Worm (Caenorhabditis elegans): ENCODE results near the gene acd-3.

Gene acd-3

DNA sequence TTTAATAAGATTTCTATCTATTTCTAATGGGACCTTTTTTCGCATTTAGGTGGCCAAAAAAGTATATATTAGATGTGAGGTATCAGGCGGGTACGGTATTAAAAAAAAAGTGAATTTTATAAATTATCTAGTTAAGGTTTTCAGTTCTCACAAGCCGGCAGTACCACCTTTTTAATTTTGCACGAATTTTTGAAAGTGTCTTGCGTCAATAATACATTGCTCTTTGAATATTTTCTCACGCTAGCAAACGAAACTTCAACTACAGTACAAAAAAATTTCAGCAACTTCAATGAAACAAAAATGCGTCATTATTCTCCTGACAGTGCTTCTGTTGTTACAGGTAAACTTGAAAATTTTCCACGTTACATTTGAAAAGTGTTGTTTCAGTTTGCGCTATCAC, 42.1 kb upstream of the acd-3 start, which contains the start of gene F42D1.4:
F42D1.4 (plus strand) TSS at position 301 of the 400 bp plus-strand sequence.
- TF ChIP-seq arid-1 (GFP tag; conservative IDR thresholded peaks at IDR 0.05) (no peak), zip-11 (GFP tag; IDR thresholded peaks at IDR 0.05) (no peak), daf-12 (tag; optimal IDR thresholded peaks at IDR 0.05) (no peak), lin-29 (GFP tag; IDR thresholded peaks at IDR 0.05) (no peak), lsy-2 (tag; optimal IDR thresholded peaks at IDR 0.05) (no peak), madf-9 (GFP tag; conservative IDR thresholded peaks at IDR 0.05) (no peak), fos-1 (tag; optimal IDR thresholded peaks at IDR 0.05) (no peak), snpc-4 (tag; optimal IDR thresholded peaks at IDR 0.05) (no peak), lin-1 (GFP tag; IDR thresholded peaks at IDR 0.05) (no peak), nhr-10 (tag; optimal IDR thresholded peaks at IDR 0.05) (no peak), R02D3.7 (tag; optimal IDR thresholded peaks at IDR 0.05) (no peak), nhr-41 (GFP tag; IDR thresholded peaks at IDR 0.05) (no peak), ctbp-1 (GFP tag; IDR thresholded peaks at IDR 0.05) (no peak), nhr-25 (tag; optimal IDR thresholded peaks at IDR 0.05; ENCODE audit: borderline replicate concordance, insufficient read depth) (no peak), F49E8.2 (tag; optimal IDR thresholded peaks at IDR 0.05; ENCODE audit: borderline replicate concordance) (no peak), ZK337.2 (GFP tag; IDR thresholded peaks at IDR 0.05) (no peak), daf-19 (GFP tag; conservative IDR thresholded peaks at IDR 0.05) (no peak), Y105C5A.15 (GFP tag; IDR thresholded peaks at IDR 0.05) (no peak), dmd-6 (GFP tag; IDR thresholded peaks at IDR 0.05) (no peak), egl-43 (GFP tag; IDR thresholded peaks at IDR 0.05) (no peak)

DNA sequence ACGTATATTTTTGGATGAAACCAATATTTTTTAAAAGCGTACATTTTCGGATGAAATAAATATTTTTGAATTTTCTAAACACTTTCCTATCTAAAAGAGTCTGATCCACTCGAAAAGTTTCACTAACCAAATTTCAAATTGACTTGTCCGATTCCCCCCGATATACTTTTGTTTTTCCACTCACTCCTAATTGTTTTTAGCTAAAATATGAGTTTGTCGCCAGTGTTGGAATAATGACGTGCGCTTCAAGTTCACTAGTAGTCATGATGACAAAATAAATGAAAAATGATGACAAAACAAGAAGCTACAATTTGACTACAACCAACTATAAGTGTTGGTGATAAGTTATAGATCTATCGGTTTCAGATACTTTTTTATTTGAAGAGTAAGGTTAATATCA, 40.3 kb upstream of the acd-3 start:
- TF ChIP-seq nhr-42 (GFP tag; IDR thresholded peaks at IDR 0.05) (0 out of 2 replicates have a peak, but pooled peaks have one; percentile 58), lsy-2 (tag; optimal IDR thresholded peaks at IDR 0.05) (peak in 1 of 2 experiments; percentile 16), lin-38 (GFP tag; IDR thresholded peaks at IDR 0.05) (0 out of 2 replicates have a peak, but pooled peaks have one; percentile 25), R02D3.7 (tag; optimal IDR thresholded peaks at IDR 0.05) (no peak), duxl-1 (tag; optimal IDR thresholded peaks at IDR 0.05; ENCODE audit: poor library complexity) (peak; percentile 22), dve-1 (tag; optimal IDR thresholded peaks at IDR 0.05; ENCODE audit: insufficient read depth) (peak; percentile 35), spr-3 (GFP tag; optimal IDR thresholded peaks at IDR 0.05) (peak; percentile 60), T20F7.1 (GFP tag; optimal IDR thresholded peaks at IDR 0.05) (peak; percentile 38), madf-9 (GFP tag; conservative IDR thresholded peaks at IDR 0.05) (no peak), hif-1 (tag; optimal IDR thresholded peaks at IDR 0.05) (peak in 1 of 2 experiments; percentile 20), zfp-3 (GFP tag; conservative IDR thresholded peaks at IDR 0.05) (0 out of 2 replicates have a peak, but pooled peaks have one; percentile 53), ceh-44 (GFP tag; IDR thresholded peaks at IDR 0.05) (no peak), ceh-28 (tag; optimal IDR thresholded peaks at IDR 0.05) (no peak), daf-16 (GFP tag; optimal IDR thresholded peaks at IDR 0.05) (no peak), daf-16 (tag; optimal IDR thresholded peaks at IDR 0.05) (peak; percentile 78), hlh-11 (tag; optimal IDR thresholded peaks at IDR 0.05) (peak; percentile 13), T26A8.4 (GFP tag; IDR thresholded peaks at IDR 0.05) (peak; percentile 72), mep-1 (tag; optimal IDR thresholded peaks at IDR 0.05) (peak; percentile 23), aha-1 (tag) (peak; percentile 10), sdz-12 (GFP tag; optimal IDR thresholded peaks at IDR 0.05) (peak; percentile 47)

DNA sequence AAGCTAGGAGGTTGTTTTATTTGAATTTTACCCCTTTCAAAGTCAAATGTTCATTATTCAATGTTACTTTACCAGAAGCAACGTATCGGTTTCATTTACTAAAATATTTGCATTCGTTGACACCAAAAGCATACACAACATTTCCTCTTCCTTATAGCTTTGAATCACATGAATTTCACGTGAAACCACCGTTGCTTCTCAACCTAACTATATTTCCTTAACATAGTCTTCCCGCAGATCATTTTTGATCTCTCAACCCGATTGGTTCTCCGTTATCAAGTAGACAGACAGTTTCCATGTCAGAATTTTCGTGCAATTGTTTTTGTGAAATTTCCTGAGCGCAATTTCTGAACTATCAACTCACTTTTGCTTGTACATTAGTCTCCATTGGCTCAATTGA, 39.2 kb upstream of the acd-3 start:
- TF ChIP-seq nhr-11 (tag; optimal IDR thresholded peaks at IDR 0.05): no peak
- no peak for TF ChIP-seq Y75B8A.6 (GFP tag; IDR thresholded peaks at IDR 0.05)
- no peak for TF ChIP-seq gei-8 (GFP tag; optimal IDR thresholded peaks at IDR 0.05)
- TF ChIP-seq mxl-3 (GFP tag; optimal IDR thresholded peaks at IDR 0.05): no peak
- TF ChIP-seq lim-7 (GFP tag; IDR thresholded peaks at IDR 0.05): no peak
- no peak for TF ChIP-seq lin-1 (GFP tag; IDR thresholded peaks at IDR 0.05)
- TF ChIP-seq mdt-29 (GFP tag; IDR thresholded peaks at IDR 0.05): no peak
- TF ChIP-seq lin-15B (tag; optimal IDR thresholded peaks at IDR 0.05): no peak
- no peak for TF ChIP-seq arid-1 (GFP tag; conservative IDR thresholded peaks at IDR 0.05)
- no peak for TF ChIP-seq fos-1 (tag; optimal IDR thresholded peaks at IDR 0.05)
- no peak for TF ChIP-seq vab-7 (GFP tag; IDR thresholded peaks at IDR 0.05)
- no peak for TF ChIP-seq hif-1 (tag; optimal IDR thresholded peaks at IDR 0.05)
- no peak for TF ChIP-seq duxl-1 (tag; optimal IDR thresholded peaks at IDR 0.05; ENCODE audit: poor library complexity)
- TF ChIP-seq ztf-11 (tag; optimal IDR thresholded peaks at IDR 0.05): no peak
- peak; percentile 20 for TF ChIP-seq hlh-11 (tag; optimal IDR thresholded peaks at IDR 0.05)
- TF ChIP-seq hlh-30 (tag; optimal IDR thresholded peaks at IDR 0.05; ENCODE audit: insufficient read depth): peak; percentile 54
- no peak for TF ChIP-seq spr-1 (tag; optimal IDR thresholded peaks at IDR 0.05)
- TF ChIP-seq lir-3 (tag; optimal IDR thresholded peaks at IDR 0.05): no peak

Measured in whole organism, L4 larva.